Fruit fly (Drosophila melanogaster) whole organism, embryonic: ENCODE data around the gene Mondo.

ENCODE experiments used
- BtbVII ChIP-seq: fragments of 200-800 bp; sonication (Bioruptor generic); optimal IDR thresholded peaks from 3 replicates; lab custom pipeline; 2017; ENCODE audit warnings: missing biosample characterization, mild to moderate bottlenecking, missing genetic modification characterization
- CG10209 ChIP-seq: fragments of 200-800 bp; sonication (Bioruptor generic); optimal IDR thresholded peaks from 3 replicates; lab custom pipeline; 2017; ENCODE audit warnings: missing biosample characterization, mild to moderate bottlenecking, missing genetic modification characterization, missing genetic modification reagents
- CG10267 ChIP-seq: fragments of 200-800 bp; sonication (Bioruptor generic); optimal IDR thresholded peaks from 2 replicates; lab custom pipeline; 2018; ENCODE audit warnings: missing biosample characterization, mild to moderate bottlenecking, missing genetic modification characterization, moderate library complexity
- CG10543 ChIP-seq: fragments of 200-800 bp; sonication (Bioruptor generic); optimal IDR thresholded peaks from 3 replicates; lab custom pipeline; 2017; ENCODE audit warnings: missing biosample characterization, mild to moderate bottlenecking, missing genetic modification characterization, moderate library complexity
- CG11085 ChIP-seq: fragments of 200-800 bp; sonication (Bioruptor generic); IDR thresholded peaks from 2 replicates; pipeline ENCODE4 v1.3.6; 2022; ENCODE audit warnings: missing biosample characterization, missing genetic modification characterization
- CG12155 ChIP-seq: fragments of 200-800 bp; sonication (Bioruptor generic); optimal IDR thresholded peaks from 3 replicates; lab custom pipeline; 2016; ENCODE audit warnings: missing biosample characterization, missing genetic modification characterization
- CG1603 ChIP-seq: fragments of 200-800 bp; sonication (Bioruptor generic); optimal IDR thresholded peaks from 2 replicates; lab custom pipeline; 2019; ENCODE audit warnings: missing biosample characterization, mild to moderate bottlenecking, missing genetic modification characterization, moderate library complexity
- CG16813 ChIP-seq: fragments of 200-800 bp; sonication (Bioruptor generic); IDR thresholded peaks from 3 replicates; pipeline ENCODE4 v1.3.6; 2022; ENCODE audit warnings: missing biosample characterization, missing genetic modification characterization; ENCODE audit not compliant: partially characterized antibody
- CG17186 ChIP-seq: fragments of 200-800 bp; sonication (Bioruptor generic); optimal IDR thresholded peaks from 3 replicates; lab custom pipeline; 2017; ENCODE audit warnings: missing biosample characterization, missing genetic modification reagents, missing genetic modification characterization
- CG17612 ChIP-seq: fragments of 200-800 bp; sonication (Bioruptor generic); IDR thresholded peaks from 2 replicates; pipeline ENCODE4 v1.3.6; 2022; ENCODE audit warnings: missing biosample characterization, missing genetic modification characterization
- CG18011 ChIP-seq: fragments of 200-800 bp; sonication (Bioruptor generic); optimal IDR thresholded peaks from 2 replicates; lab custom pipeline; 2017; ENCODE audit warnings: missing biosample characterization, missing genetic modification characterization, mild to moderate bottlenecking, moderate library complexity, missing genotype
- CG18599 ChIP-seq: fragments of 200-800 bp; sonication (Bioruptor generic); optimal IDR thresholded peaks from 3 replicates; lab custom pipeline; 2017; ENCODE audit warnings: missing biosample characterization, missing genetic modification characterization, mild to moderate bottlenecking, moderate library complexity, missing genetic modification reagents
- CG32767 ChIP-seq: fragments of 200-800 bp; sonication (Bioruptor generic); IDR thresholded peaks from 2 replicates; pipeline ENCODE4 v1.3.6; 2022; ENCODE audit warnings: missing biosample characterization, missing genetic modification characterization
- CG33213 ChIP-seq: fragments of 200-800 bp; sonication (Bioruptor generic); optimal IDR thresholded peaks from 3 replicates; lab custom pipeline; 2016; ENCODE audit warnings: missing biosample characterization, missing genetic modification characterization
- CG34376 ChIP-seq: fragments of 200-800 bp; sonication (Bioruptor generic); optimal IDR thresholded peaks from 2 replicates; lab custom pipeline; 2018; ENCODE audit warnings: missing biosample characterization, mild to moderate bottlenecking, missing genetic modification characterization
- CG3847 ChIP-seq: fragments of 200-800 bp; sonication (Bioruptor generic); IDR thresholded peaks from 2 replicates; pipeline ENCODE4 v1.3.6; 2022; ENCODE audit warnings: missing biosample characterization, missing genetic modification characterization
- CG42726 ChIP-seq: fragments of 200-800 bp; sonication (Bioruptor generic); IDR thresholded peaks from 2 replicates; pipeline ENCODE4 v1.3.6; 2022; ENCODE audit warnings: missing biosample characterization, missing genetic modification characterization; ENCODE audit not compliant: partially characterized antibody
- CG4404 ChIP-seq: fragments of 200-800 bp; sonication (Bioruptor generic); IDR thresholded peaks from 2 replicates; pipeline ENCODE4 v1.3.6; 2022; ENCODE audit warnings: missing biosample characterization, missing genetic modification characterization
- CG6654 ChIP-seq: fragments of 200-800 bp; sonication (Bioruptor generic); optimal IDR thresholded peaks from 2 replicates; lab custom pipeline; 2017; ENCODE audit warnings: missing biosample characterization, mild to moderate bottlenecking, missing genetic modification characterization
- CG7786 ChIP-seq: fragments of 200-800 bp; sonication (Bioruptor generic); optimal IDR thresholded peaks from 2 replicates; lab custom pipeline; 2016; ENCODE audit warnings: missing biosample characterization, missing genetic modification characterization
- CG7928 ChIP-seq: fragments of 200-800 bp; sonication (Bioruptor generic); optimal IDR thresholded peaks from 2 replicates; lab custom pipeline; 2017; ENCODE audit warnings: missing biosample characterization, mild to moderate bottlenecking, missing genetic modification characterization
- CG9215 ChIP-seq: fragments of 200-800 bp; sonication (Bioruptor generic); IDR thresholded peaks from 2 replicates; pipeline ENCODE4 v1.3.6; 2022; ENCODE audit warnings: missing biosample characterization, missing genetic modification characterization
- CG9797 ChIP-seq: fragments of 200-800 bp; sonication (Bioruptor generic); optimal IDR thresholded peaks from 3 replicates; lab custom pipeline; 2018; ENCODE audit warnings: missing biosample characterization, mild to moderate bottlenecking, missing genetic modification characterization
- CTCF ChIP-seq: fragments of 200-800 bp; sonication (Bioruptor generic); optimal IDR thresholded peaks from 2 replicates; lab custom pipeline; 2017; ENCODE audit warnings: missing biosample characterization, mild to moderate bottlenecking, missing genetic modification characterization, moderate library complexity
- Dfd ChIP-seq, 2 experiments: fragments of >200 bp; optimal IDR thresholded peaks; 2 replicates each; lab custom pipeline; 2017; ENCODE audit warnings: missing biosample characterization in 2 of 2, missing genetic modification characterization in 2 of 2
- Fer3 ChIP-seq: fragments of 200-800 bp; sonication (Bioruptor generic); optimal IDR thresholded peaks from 2 replicates; lab custom pipeline; 2018; ENCODE audit warnings: missing biosample characterization, mild to moderate bottlenecking, missing genetic modification characterization, moderate library complexity
- H15 ChIP-seq: fragments of 200-800 bp; sonication (Bioruptor generic); IDR thresholded peaks from 3 replicates; pipeline ENCODE4 v1.3.6; 2022; ENCODE audit warnings: missing biosample characterization, missing genetic modification characterization
- Hand ChIP-seq: fragments of 200-800 bp; sonication (Bioruptor generic); optimal IDR thresholded peaks from 2 replicates; lab custom pipeline; 2017; ENCODE audit warnings: mild to moderate bottlenecking, missing biosample characterization, missing genetic modification reagents, missing genetic modification characterization
- MESR4 ChIP-seq: fragments of 200-800 bp; sonication (Bioruptor generic); optimal IDR thresholded peaks from 2 replicates; lab custom pipeline; 2018; ENCODE audit warnings: missing biosample characterization, mild to moderate bottlenecking, missing genetic modification characterization, moderate library complexity
- Neu2 ChIP-seq: fragments of 200-800 bp; sonication (Bioruptor generic); optimal IDR thresholded peaks from 3 replicates; lab custom pipeline; 2016; ENCODE audit warnings: missing biosample characterization, missing genetic modification characterization, borderline replicate concordance
- Xbp1 ChIP-seq: fragments of 200-800 bp; sonication (Bioruptor generic); optimal IDR thresholded peaks from 3 replicates; lab custom pipeline; 2016; ENCODE audit warnings: missing biosample characterization, mild to moderate bottlenecking, missing genetic modification characterization
- Xrp1 ChIP-seq: fragments of 200-800 bp; sonication (Bioruptor generic); IDR thresholded peaks from 2 replicates; pipeline ENCODE4 v1.3.6; 2022; ENCODE audit warnings: missing biosample characterization, missing genetic modification characterization
- abd-A ChIP-seq: fragments of 200-800 bp; sonication (Bioruptor generic); optimal IDR thresholded peaks from 3 replicates; lab custom pipeline; 2019; ENCODE audit warnings: missing biosample characterization, mild to moderate bottlenecking, missing genetic modification characterization, moderate library complexity
- al ChIP-seq: fragments of 200-800 bp; sonication (Bioruptor generic); IDR thresholded peaks from 2 replicates; pipeline ENCODE4 v1.3.6; 2022; ENCODE audit warnings: missing biosample characterization, missing genetic modification characterization
- bab2 ChIP-seq: fragments of 200-800 bp; sonication (Bioruptor generic); optimal IDR thresholded peaks from 2 replicates; lab custom pipeline; 2016; ENCODE audit warnings: missing biosample characterization, missing genetic modification characterization
- bowl ChIP-seq: fragments of 200-800 bp; sonication (Bioruptor generic); IDR thresholded peaks from 2 replicates; pipeline ENCODE4 v1.3.6; 2022; ENCODE audit warnings: missing biosample characterization, missing genetic modification characterization
- br ChIP-seq: fragments of >200 bp; optimal IDR thresholded peaks from 2 replicates; lab custom pipeline; 2017
- chif ChIP-seq, 2 experiments: fragments of 200-800 bp; sonication (Bioruptor generic); optimal IDR thresholded peaks; 3 replicates each; lab custom pipeline; 2016; ENCODE audit warnings: missing biosample characterization in 2 of 2, missing genetic modification characterization in 2 of 2
- cwo ChIP-seq: fragments of 200-800 bp; sonication (Bioruptor generic); optimal IDR thresholded peaks from 3 replicates; lab custom pipeline; 2017; ENCODE audit warnings: missing biosample characterization, missing genetic modification characterization, mild to moderate bottlenecking, moderate library complexity, missing genetic modification reagents
- eve ChIP-seq, 2 experiments: fragments of >200 bp; optimal IDR thresholded peaks; 2 replicates each; lab custom pipeline; 2017; ENCODE audit warnings: missing biosample characterization in 2 of 2, missing genetic modification characterization in 2 of 2
- fd3F ChIP-seq: fragments of 200-800 bp; sonication (Bioruptor generic); optimal IDR thresholded peaks from 2 replicates; lab custom pipeline; 2018; ENCODE audit warnings: missing biosample characterization, mild to moderate bottlenecking, missing genetic modification characterization, moderate library complexity
- hbn ChIP-seq: fragments of 200-800 bp; sonication (Bioruptor generic); IDR thresholded peaks from 2 replicates; pipeline ENCODE4 v1.3.6; 2022; ENCODE audit warnings: missing biosample characterization, missing genetic modification characterization; ENCODE audit not compliant: partially characterized antibody
- kah ChIP-seq: fragments of 200-800 bp; sonication (Bioruptor generic); optimal IDR thresholded peaks from 2 replicates; lab custom pipeline; 2018; ENCODE audit warnings: missing biosample characterization, mild to moderate bottlenecking, missing genetic modification characterization
- ken ChIP-seq: fragments of 200-800 bp; sonication (Bioruptor generic); IDR thresholded peaks from 3 replicates; pipeline ENCODE4 v1.3.6; 2022; ENCODE audit warnings: missing biosample characterization, missing genetic modification characterization
- knrl ChIP-seq: fragments of 200-800 bp; sonication (Bioruptor generic); IDR thresholded peaks from 3 replicates; pipeline ENCODE4 v1.3.6; 2022; ENCODE audit warnings: missing biosample characterization, missing genetic modification characterization; ENCODE audit not compliant: partially characterized antibody
- pho ChIP-seq: fragments of 200-800 bp; sonication (Bioruptor generic); optimal IDR thresholded peaks from 2 replicates; lab custom pipeline; 2016; ENCODE audit warnings: missing biosample characterization, missing genetic modification characterization
- sc ChIP-seq, 3 experiments: fragments of >200 bp in 2 of 3; fragments of 200-800 bp in 1 of 3; sonication (Bioruptor generic) in 1 of 3; optimal IDR thresholded peaks; 2 replicates in 2 of 3; 3 replicates in 1 of 3; lab custom pipeline; 2017; ENCODE audit warnings: mild to moderate bottlenecking in 1 of 3, missing biosample characterization in 1 of 3, missing genetic modification characterization in 1 of 3, missing genetic modification reagents in 1 of 3
- sna ChIP-seq: fragments of 200-800 bp; sonication (Bioruptor generic); IDR thresholded peaks from 2 replicates; pipeline ENCODE4 v1.3.6; 2022; ENCODE audit warnings: missing biosample characterization, missing genetic modification characterization; ENCODE audit not compliant: partially characterized antibody
- tin ChIP-seq: fragments of 200-800 bp; sonication (Bioruptor generic); optimal IDR thresholded peaks from 3 replicates; lab custom pipeline; 2016; ENCODE audit warnings: missing biosample characterization, missing genetic modification characterization
- wek ChIP-seq: fragments of 200-800 bp; sonication (Bioruptor generic); optimal IDR thresholded peaks from 3 replicates; lab custom pipeline; 2018; ENCODE audit warnings: missing biosample characterization, mild to moderate bottlenecking, missing genetic modification characterization, moderate library complexity

The Mondo gene

dm6 chr2L:21344203-21344753 lies 34.4 kb upstream of the Mondo start, which contains the start of gene Tsp39D (continued):
- TF ChIP-seq fd3F (GFP tag; lab: Kevin White, UChicago) (no peak), CTCF (GFP tag; lab: Kevin White, UChicago) (peak; percentile 66), CG33213 (GFP tag; lab: Kevin White, UChicago) (peak; percentile 28), Fer3 (tag; lab: Kevin White, UChicago) (no peak), CG10209 (no peak), sna (GFP tag; lab: Robert Waterston, UW) (peak; percentile 88), CG10267 (tag; lab: Kevin White, UChicago) (peak; percentile 56), CG32767 (GFP tag; lab: Robert Waterston, UW) (no peak), Hand (GFP tag; lab: Kevin White, UChicago) (no peak), ken (GFP tag; lab: Robert Waterston, UW) (0 out of 3 replicates have a peak, but pooled peaks have one; percentile 6), CG4404 (GFP tag; lab: Robert Waterston, UW) (no peak), eve (GFP tag; optimal IDR thresholded peaks at IDR 0.05; lab: Kevin White, UChicago) (peak in 1 of 2 experiments; percentile 63), wek (GFP tag; lab: Kevin White, UChicago) (no peak), CG12155 (GFP tag; lab: Kevin White, UChicago) (no peak), bab2 (GFP tag; lab: Kevin White, UChicago) (no peak), chif (GFP tag; optimal IDR thresholded peaks at IDR 0.05; lab: Kevin White, UChicago) (no peak), CG34376 (no peak), CG7928 (GFP tag; lab: Kevin White, UChicago) (no peak), Xrp1 (no peak), CG6654 (GFP tag; lab: Kevin White, UChicago) (no peak), CG17612 (GFP tag; lab: Robert Waterston, UW) (no peak), kah (GFP tag; lab: Kevin White, UChicago) (no peak), cwo (GFP tag; lab: Kevin White, UChicago) (no peak), CG1603 (peak; percentile 97), CG18599 (no peak), CG17186 (GFP tag; lab: Kevin White, UChicago) (peak; percentile 37), CG9215 (GFP tag; lab: Robert Waterston, UW) (no peak), br (lab: Kevin White, UChicago) (no peak), CG42726 (GFP tag; lab: Robert Waterston, UW) (peak; percentile 95), CG11085 (GFP tag; lab: Robert Waterston, UW) (no peak), CG3847 (GFP tag; lab: Robert Waterston, UW) (peak; percentile 80; the same call in 1 of the 2 replicates), pho (GFP tag; lab: Kevin White, UChicago) (no peak), H15 (GFP tag; lab: Robert Waterston, UW) (no peak), bowl (no peak), abd-A (tag; lab: Kevin White, UChicago) (no peak), Xbp1 (GFP tag; lab: Kevin White, UChicago) (peak; percentile 8), BtbVII (GFP tag; lab: Kevin White, UChicago) (no peak), Dfd (GFP tag; optimal IDR thresholded peaks at IDR 0.05; lab: Kevin White, UChicago) (no peak), sc (optimal IDR thresholded peaks at IDR 0.05; lab: Kevin White, UChicago) (no peak), sc (GFP tag; optimal IDR thresholded peaks at IDR 0.05; lab: Kevin White, UChicago) (no peak), CG18011 (GFP tag; lab: Kevin White, UChicago) (peak; percentile 16), CG10543 (GFP tag; lab: Kevin White, UChicago) (no peak), knrl (peak; percentile 96), CG16813 (peak; percentile 96), al (GFP tag; lab: Robert Waterston, UW) (no peak), hbn (peak; percentile 75), CG9797 (GFP tag; lab: Kevin White, UChicago) (peak; percentile 14), tin (GFP tag; lab: Kevin White, UChicago) (no peak), Neu2 (no peak), CG7786 (GFP tag; lab: Kevin White, UChicago) (no peak), MESR4 (GFP tag; lab: Kevin White, UChicago) (peak; percentile 70)
